Fruit fly (Drosophila melanogaster) whole organism, embryonic: ENCODE data around the gene CG31268.
A peak's percentile ranks its signal among the peaks of the same experiment; 100 is the strongest.

Source experiments
- Asciz ChIP-seq: fragments of 200-800 bp; sonication (Bioruptor generic); optimal IDR thresholded peaks from 2 replicates; lab custom pipeline; 2017; ENCODE audit warnings: missing biosample characterization, mild to moderate bottlenecking, missing genetic modification characterization, missing genetic modification reagents
- Atf-2 ChIP-seq: fragments of 200-800 bp; sonication (Bioruptor generic); optimal IDR thresholded peaks from 2 replicates; lab custom pipeline; 2016; ENCODE audit warnings: missing biosample characterization, missing genetic modification characterization
- CG12236 ChIP-seq: fragments of 200-800 bp; sonication (Bioruptor generic); optimal IDR thresholded peaks from 2 replicates; lab custom pipeline; 2016; ENCODE audit warnings: missing biosample characterization, missing genetic modification characterization
- CG1233 ChIP-seq: fragments of 200-800 bp; sonication (Bioruptor generic); optimal IDR thresholded peaks from 4 replicates; lab custom pipeline; 2018; ENCODE audit warnings: missing biosample characterization, mild to moderate bottlenecking, missing genetic modification characterization
- CG15269 ChIP-seq: fragments of 200-800 bp; sonication (Bioruptor generic); optimal IDR thresholded peaks from 2 replicates; lab custom pipeline; 2018; ENCODE audit warnings: missing biosample characterization, mild to moderate bottlenecking, missing genetic modification characterization, moderate library complexity
- CG16815 ChIP-seq: fragments of 200-800 bp; sonication (Bioruptor generic); optimal IDR thresholded peaks from 3 replicates; lab custom pipeline; 2017; ENCODE audit warnings: missing biosample characterization, mild to moderate bottlenecking, missing genetic modification characterization
- CG30403 ChIP-seq: fragments of 200-800 bp; sonication (Bioruptor generic); optimal IDR thresholded peaks from 3 replicates; lab custom pipeline; 2016; ENCODE audit warnings: missing biosample characterization, missing genetic modification characterization
- CG3065 ChIP-seq: fragments of 200-800 bp; sonication (Bioruptor generic); optimal IDR thresholded peaks from 2 replicates; lab custom pipeline; 2016; ENCODE audit warnings: missing biosample characterization, missing genetic modification characterization
- CG3407 ChIP-seq: fragments of 200-800 bp; sonication (Bioruptor generic); optimal IDR thresholded peaks from 2 replicates; lab custom pipeline; 2018; ENCODE audit warnings: missing biosample characterization, mild to moderate bottlenecking, missing genetic modification characterization
- CG3995 ChIP-seq: fragments of 200-800 bp; sonication (Bioruptor generic); optimal IDR thresholded peaks from 3 replicates; lab custom pipeline; 2016; ENCODE audit warnings: missing biosample characterization, missing genetic modification characterization
- CG4360 ChIP-seq: fragments of 200-800 bp; sonication (Bioruptor generic); IDR thresholded peaks from 2 replicates; pipeline ENCODE4 v1.3.6; 2022; ENCODE audit warnings: missing biosample characterization, missing genetic modification characterization
- CG5953 ChIP-seq: fragments of 200-800 bp; sonication (Bioruptor generic); IDR thresholded peaks from 2 replicates; pipeline ENCODE4 v1.3.6; 2022; ENCODE audit warnings: missing biosample characterization, missing genetic modification characterization
- CG6175 ChIP-seq: fragments of 200-800 bp; sonication (Bioruptor generic); IDR thresholded peaks from 3 replicates; pipeline ENCODE4 v1.3.6; 2022; ENCODE audit warnings: missing biosample characterization, missing genetic modification characterization
- CG8089 ChIP-seq: fragments of 200-800 bp; sonication (Bioruptor generic); optimal IDR thresholded peaks from 3 replicates; lab custom pipeline; 2016; ENCODE audit warnings: missing biosample characterization, missing genetic modification characterization
- CG9876 ChIP-seq: fragments of 200-800 bp; sonication (Bioruptor generic); optimal IDR thresholded peaks from 2 replicates; lab custom pipeline; 2016; ENCODE audit warnings: missing biosample characterization, missing genetic modification characterization
- CkIIα-i1 ChIP-seq: fragments of 200-800 bp; sonication (Bioruptor generic); IDR thresholded peaks from 2 replicates; pipeline ENCODE4 v1.3.6; 2022; ENCODE audit warnings: missing biosample characterization, missing genetic modification characterization
- E2f2 ChIP-seq: fragments of 200-800 bp; sonication (Bioruptor generic); IDR thresholded peaks from 2 replicates; pipeline ENCODE4 v1.3.6; 2022; ENCODE audit warnings: missing biosample characterization, missing genetic modification characterization
- Hmx ChIP-seq: fragments of 200-800 bp; sonication (Bioruptor generic); optimal IDR thresholded peaks from 2 replicates; lab custom pipeline; 2016; ENCODE audit warnings: missing biosample characterization, missing genetic modification characterization
- Myb ChIP-seq: fragments of 200-800 bp; sonication (Bioruptor generic); optimal IDR thresholded peaks from 2 replicates; lab custom pipeline; 2016; ENCODE audit warnings: missing biosample characterization, missing genetic modification characterization
- Nf-YB ChIP-seq: fragments of 200-800 bp; sonication (Bioruptor generic); optimal IDR thresholded peaks from 3 replicates; lab custom pipeline; 2019; ENCODE audit warnings: missing biosample characterization, mild to moderate bottlenecking, missing genetic modification characterization, moderate library complexity
- Opbp ChIP-seq: fragments of 200-800 bp; sonication (Bioruptor generic); IDR thresholded peaks from 3 replicates; pipeline ENCODE4 v1.3.6; 2022; ENCODE audit warnings: missing biosample characterization, missing genetic modification characterization; ENCODE audit not compliant: partially characterized antibody
- Ptx1 ChIP-seq: fragments of 200-800 bp; sonication (Bioruptor generic); IDR thresholded peaks from 2 replicates; pipeline ENCODE4 v1.3.6; 2022; ENCODE audit warnings: missing biosample characterization, missing genetic modification characterization
- Sox102F ChIP-seq: fragments of 200-800 bp; sonication (Bioruptor generic); optimal IDR thresholded peaks from 2 replicates; lab custom pipeline; 2018; ENCODE audit warnings: missing biosample characterization, mild to moderate bottlenecking, missing genetic modification characterization, moderate library complexity
- ac ChIP-seq: fragments of 200-800 bp; sonication (Bioruptor generic); optimal IDR thresholded peaks from 3 replicates; lab custom pipeline; 2017; ENCODE audit warnings: missing biosample characterization, mild to moderate bottlenecking, missing genetic modification characterization
- ara ChIP-seq: fragments of 200-800 bp; sonication (Bioruptor generic); IDR thresholded peaks from 2 replicates; pipeline ENCODE4 v1.3.6; 2022; ENCODE audit warnings: missing biosample characterization, missing genetic modification characterization
- ase ChIP-seq: fragments of 200-800 bp; sonication (Bioruptor generic); IDR thresholded peaks from 3 replicates; pipeline ENCODE4 v1.3.6; 2022; ENCODE audit warnings: missing biosample characterization, missing genetic modification characterization
- az2 ChIP-seq: fragments of 200-800 bp; sonication (Bioruptor generic); optimal IDR thresholded peaks from 3 replicates; lab custom pipeline; 2016; ENCODE audit warnings: missing biosample characterization, missing genetic modification characterization
- br ChIP-seq: fragments of >200 bp; optimal IDR thresholded peaks from 2 replicates; lab custom pipeline; 2017
- cad ChIP-seq: fragments of >200 bp; optimal IDR thresholded peaks from 2 replicates; lab custom pipeline; 2017; ENCODE audit warnings: missing biosample characterization, missing genetic modification characterization
- crol ChIP-seq: fragments of 200-800 bp; sonication (Bioruptor generic); IDR thresholded peaks from 2 replicates; pipeline ENCODE4 v1.3.6; 2022; ENCODE audit warnings: missing biosample characterization, missing genetic modification characterization
- danr ChIP-seq: fragments of 200-800 bp; sonication (Bioruptor generic); IDR thresholded peaks from 2 replicates; pipeline ENCODE4 v1.3.6; 2022; ENCODE audit warnings: missing biosample characterization, missing genetic modification characterization
- dati ChIP-seq: fragments of 200-800 bp; sonication (Bioruptor generic); IDR thresholded peaks from 2 replicates; pipeline ENCODE4 v1.3.6; 2022; ENCODE audit warnings: missing biosample characterization, missing genetic modification characterization
- fd102C ChIP-seq: fragments of 200-800 bp; sonication (Bioruptor generic); optimal IDR thresholded peaks from 2 replicates; lab custom pipeline; 2018; ENCODE audit warnings: missing biosample characterization, mild to moderate bottlenecking, missing genetic modification characterization, moderate library complexity
- gcm ChIP-seq: fragments of 200-800 bp; sonication (Bioruptor generic); optimal IDR thresholded peaks from 2 replicates; lab custom pipeline; 2019; ENCODE audit warnings: missing biosample characterization, mild to moderate bottlenecking, missing genetic modification characterization, moderate library complexity
- gfzf ChIP-seq: fragments of 200-800 bp; sonication (Bioruptor generic); optimal IDR thresholded peaks from 2 replicates; lab custom pipeline; 2016; ENCODE audit warnings: missing biosample characterization, mild to moderate bottlenecking, missing genetic modification characterization, moderate library complexity
- hb ChIP-seq: fragments of 200-800 bp; sonication (Bioruptor generic); IDR thresholded peaks from 3 replicates; pipeline ENCODE4 v1.3.6; 2022; ENCODE audit warnings: missing biosample characterization, missing genetic modification characterization; ENCODE audit not compliant: partially characterized antibody
- mld ChIP-seq: fragments of 200-800 bp; sonication (Bioruptor generic); IDR thresholded peaks from 3 replicates; pipeline ENCODE4 v1.3.6; 2022; ENCODE audit warnings: missing biosample characterization, missing genetic modification characterization; ENCODE audit not compliant: partially characterized antibody
- nmo ChIP-seq: fragments of 200-800 bp; sonication (Bioruptor generic); optimal IDR thresholded peaks from 2 replicates; lab custom pipeline; 2018; ENCODE audit warnings: missing biosample characterization, mild to moderate bottlenecking, missing genetic modification characterization, moderate library complexity
- nom ChIP-seq: fragments of 200-800 bp; sonication (Bioruptor generic); optimal IDR thresholded peaks from 2 replicates; lab custom pipeline; 2017; ENCODE audit warnings: missing biosample characterization, missing genetic modification characterization, mild to moderate bottlenecking, moderate library complexity, missing genetic modification reagents
- org-1 ChIP-seq: fragments of 200-800 bp; sonication (Bioruptor generic); optimal IDR thresholded peaks from 2 replicates; lab custom pipeline; 2017; ENCODE audit warnings: missing biosample characterization, missing genetic modification characterization
- peb ChIP-seq: fragments of 200-800 bp; sonication (Bioruptor generic); IDR thresholded peaks from 2 replicates; pipeline ENCODE4 v1.3.6; 2022; ENCODE audit warnings: missing biosample characterization, missing genetic modification characterization
- phol ChIP-seq: fragments of 200-800 bp; sonication (Bioruptor generic); optimal IDR thresholded peaks from 3 replicates; lab custom pipeline; 2018; ENCODE audit warnings: missing biosample characterization, mild to moderate bottlenecking, missing genetic modification characterization, moderate library complexity
- pnt ChIP-seq: fragments of 200-800 bp; sonication (Bioruptor generic); optimal IDR thresholded peaks from 3 replicates; lab custom pipeline; 2016; ENCODE audit warnings: missing biosample characterization, missing genetic modification characterization
- run ChIP-seq: fragments of 200-800 bp; sonication (Bioruptor generic); optimal IDR thresholded peaks from 3 replicates; lab custom pipeline; 2018; ENCODE audit warnings: missing biosample characterization, mild to moderate bottlenecking, missing genetic modification characterization
- sisA ChIP-seq: fragments of 200-800 bp; sonication (Bioruptor generic); IDR thresholded peaks from 2 replicates; pipeline ENCODE4 v1.3.6; 2022; ENCODE audit warnings: missing biosample characterization, missing genetic modification characterization
- slp2 ChIP-seq: fragments of 200-800 bp; sonication (Bioruptor generic); optimal IDR thresholded peaks from 2 replicates; lab custom pipeline; 2016; ENCODE audit warnings: missing biosample characterization, missing genetic modification characterization
- ttk ChIP-seq: fragments of 200-800 bp; sonication (Bioruptor generic); IDR thresholded peaks from 2 replicates; pipeline ENCODE4 v2.1.2; 2022; ENCODE audit warnings: missing biosample characterization, missing genetic modification characterization
- vfl ChIP-seq: fragments of 200-800 bp; sonication (Bioruptor generic); optimal IDR thresholded peaks from 2 replicates; lab custom pipeline; 2016; ENCODE audit warnings: missing biosample characterization, missing genetic modification characterization
- wor ChIP-seq: fragments of 200-800 bp; sonication (Bioruptor generic); IDR thresholded peaks from 2 replicates; pipeline ENCODE4 v1.3.6; 2022; ENCODE audit warnings: missing biosample characterization, missing genetic modification characterization
- zen ChIP-seq: fragments of 200-800 bp; sonication (Bioruptor generic); optimal IDR thresholded peaks from 3 replicates; lab custom pipeline; 2018; ENCODE audit warnings: missing biosample characterization, mild to moderate bottlenecking, missing genetic modification characterization, moderate library complexity

CG31268 gene

DNA sequence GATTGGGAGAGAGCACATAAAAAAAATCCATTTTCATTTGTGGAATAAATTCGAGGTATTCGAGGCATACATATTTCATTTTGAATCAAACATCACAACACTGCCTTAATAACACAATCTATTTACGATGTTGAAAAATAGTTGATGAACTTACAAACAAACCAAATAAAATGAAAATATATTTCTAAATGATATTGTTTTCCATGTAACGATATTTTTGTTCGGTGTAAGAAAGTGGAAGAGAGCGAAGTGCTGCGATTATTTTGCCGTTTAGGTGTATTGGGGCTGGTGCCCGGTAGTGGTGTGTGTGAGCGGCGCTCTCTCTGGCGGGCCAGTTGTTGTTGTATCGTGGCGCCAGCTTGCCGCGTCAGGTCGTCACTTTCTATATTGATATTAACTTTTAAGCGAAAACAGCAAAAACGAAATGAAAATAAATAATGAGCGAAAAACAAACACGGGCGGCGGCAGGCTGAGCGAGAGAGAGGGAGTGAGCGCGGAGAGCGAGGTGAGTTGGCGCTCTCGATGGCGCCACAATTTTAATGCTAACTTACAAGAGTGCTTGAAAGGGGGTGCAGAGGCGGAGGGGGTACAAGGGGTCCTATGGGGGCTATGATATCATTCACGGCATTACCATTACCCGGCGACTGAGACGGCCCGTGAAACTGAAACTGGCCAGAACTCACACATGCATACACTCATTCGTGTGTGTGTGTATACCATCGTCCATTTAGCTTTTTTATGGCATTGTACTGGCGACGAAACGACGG is 33.6 kb downstream of the CG31268 start (continued):
- TF ChIP-seq CG3995 (GFP tag; lab: Kevin White, UChicago) (peak; percentile 60), Ptx1 (GFP tag; lab: Robert Waterston, UW) (peak; percentile 95), Asciz (GFP tag; lab: Kevin White, UChicago) (peak; percentile 95), vfl (GFP tag; lab: Kevin White, UChicago) (peak; percentile 87), CG4360 (GFP tag; lab: Robert Waterston, UW) (peak; percentile 87), hb (GFP tag; lab: Robert Waterston, UW) (no peak), danr (peak; percentile 82), CG1233 (peak; percentile 83), az2 (peak; percentile 96), mld (GFP tag; lab: Robert Waterston, UW) (no peak), CG15269 (tag; lab: Kevin White, UChicago) (peak; percentile 94), pnt (GFP tag; lab: Kevin White, UChicago) (peak; percentile 79), CG12236 (GFP tag; lab: Kevin White, UChicago) (peak; percentile 84), CG3065 (GFP tag; lab: Kevin White, UChicago) (peak; percentile 86), ttk (GFP tag; lab: Robert Waterston, UW) (peak; percentile 86), E2f2 (GFP tag; lab: Robert Waterston, UW) (peak; percentile 73; the same call in 1 of the 2 replicates), gcm (GFP tag; lab: Kevin White, UChicago) (peak; percentile 95), CG6175 (GFP tag; lab: Robert Waterston, UW) (peak; percentile 86), CkIIα-i1 (GFP tag; lab: Robert Waterston, UW) (peak; percentile 61; the same call in 1 of the 2 replicates), Sox102F (peak; percentile 97), dati (peak; percentile 80), Hmx (peak; percentile 91), crol (peak; percentile 98), peb (peak; percentile 76), ac (GFP tag; lab: Kevin White, UChicago) (no peak), CG9876 (peak; percentile 73), Opbp (0 out of 3 replicates have a peak, but pooled peaks have one; percentile 37), CG30403 (GFP tag; lab: Kevin White, UChicago) (peak; percentile 96), Myb (GFP tag; lab: Kevin White, UChicago) (peak; percentile 76), CG3407 (peak; percentile 84), Atf-2 (peak; percentile 86), run (tag; lab: Kevin White, UChicago) (peak; percentile 93), wor (GFP tag; lab: Robert Waterston, UW) (peak; percentile 88), cad (no peak), slp2 (GFP tag; lab: Kevin White, UChicago) (peak; percentile 82), zen (tag; lab: Kevin White, UChicago) (peak; percentile 85), sisA (GFP tag; lab: Robert Waterston, UW) (peak; percentile 88), CG16815 (GFP tag; lab: Kevin White, UChicago) (peak; percentile 86), ara (GFP tag; lab: Robert Waterston, UW) (peak; percentile 83), nom (GFP tag; lab: Kevin White, UChicago) (peak; percentile 93), gfzf (GFP tag; lab: Kevin White, UChicago) (no peak), ase (GFP tag; lab: Robert Waterston, UW) (peak; percentile 81), CG5953 (GFP tag; lab: Robert Waterston, UW) (peak; percentile 56), Nf-YB (GFP tag; lab: Kevin White, UChicago) (peak; percentile 83), nmo (GFP tag; lab: Kevin White, UChicago) (peak; percentile 95), CG8089 (GFP tag; lab: Kevin White, UChicago) (peak; percentile 69), br (lab: Kevin White, UChicago) (no peak), phol (tag; lab: Kevin White, UChicago) (peak; percentile 95), org-1 (GFP tag; lab: Kevin White, UChicago) (peak; percentile 96), fd102C (GFP tag; lab: Kevin White, UChicago) (no peak)
